Worm (Caenorhabditis elegans) whole organism, L1 larva: ENCODE data around the gene unc-129.
A peak's percentile ranks its signal among the peaks of the same experiment; 100 is the strongest.

Experiments
- C16A3.4 ChIP-seq: fragments of 150-350 bp; optimal IDR thresholded peaks from 2 replicates; lab custom pipeline; 2014; ENCODE audit warnings: missing biosample characterization, missing genetic modification characterization
- F16B12.6 ChIP-seq: fragments of 150-350 bp; optimal IDR thresholded peaks from 2 replicates; lab custom pipeline; 2014; ENCODE audit warnings: missing biosample characterization, missing genetic modification characterization
- Y116A8C.19 ChIP-seq: sonication (generic microtip); optimal IDR thresholded peaks from 2 replicates; lab custom pipeline; 2016; ENCODE audit warnings: missing compliant biosample characterization, missing genetic modification characterization, borderline replicate concordance
- alr-1 ChIP-seq: fragments of 200-800 bp; sonication (Bioruptor generic); optimal IDR thresholded peaks from 2 replicates; lab custom pipeline; 2018; ENCODE audit warnings: borderline replicate concordance, mild to moderate bottlenecking, missing genetic modification characterization, missing compliant biosample characterization
- aly-2 ChIP-seq: fragments of 150-350 bp; optimal IDR thresholded peaks from 2 replicates; lab custom pipeline; 2014; ENCODE audit warnings: missing biosample characterization, missing genetic modification characterization
- ama-1 ChIP-seq: fragments of 150-350 bp; optimal IDR thresholded peaks from 2 replicates; lab custom pipeline; 2014
- ceh-82 ChIP-seq, 3 experiments: fragments of 150-350 bp in 1 of 3; sonication (generic microtip) in 2 of 3; optimal IDR thresholded peaks; 2 replicates each; lab custom pipeline; 2014 to 2017; ENCODE audit warnings: missing biosample characterization in 3 of 3, missing genetic modification characterization in 3 of 3
- ceh-88 ChIP-seq: fragments of 200-800 bp; sonication (Bioruptor generic); IDR thresholded peaks from 2 replicates; pipeline ENCODE4 v1.3.6; 2022; ENCODE audit warnings: missing genetic modification characterization, missing compliant biosample characterization
- ceh-90 ChIP-seq: sonication (generic microtip); optimal IDR thresholded peaks from 2 replicates; lab custom pipeline; 2016; ENCODE audit warnings: missing genetic modification characterization, missing compliant biosample characterization
- ces-1 ChIP-seq: fragments of 150-350 bp; optimal IDR thresholded peaks from 2 replicates; lab custom pipeline; 2014; ENCODE audit warnings: missing biosample characterization, missing genetic modification reagents, missing genetic modification characterization
- dpl-1 ChIP-seq, 3 experiments: fragments of 150-350 bp in 2 of 3; sonication (generic microtip) in 1 of 3; optimal IDR thresholded peaks; 2 replicates each; lab custom pipeline; 2014 to 2017; ENCODE audit warnings: missing biosample characterization in 3 of 3, missing genetic modification characterization in 3 of 3, missing genetic modification reagents in 3 of 3
- dsc-1 ChIP-seq: sonication (generic microtip); optimal IDR thresholded peaks from 2 replicates; lab custom pipeline; 2016; ENCODE audit warnings: mild to moderate bottlenecking, missing genetic modification characterization, missing compliant biosample characterization
- efl-1 ChIP-seq, 4 experiments: fragments of 150-350 bp; optimal IDR thresholded peaks in 3 of 4; peaks in 1 of 4; 1 replicate in 1 of 4; 2 replicates in 3 of 4; lab custom pipeline; 2014; ENCODE audit warnings: missing biosample characterization in 2 of 4, missing genetic modification characterization in 2 of 4, missing genetic modification reagents in 2 of 4
- elt-2 ChIP-seq: sonication (generic microtip); optimal IDR thresholded peaks from 2 replicates; lab custom pipeline; 2016; ENCODE audit warnings: missing genetic modification characterization, mild to moderate bottlenecking, inconsistent platforms, missing compliant biosample characterization, missing genetic modification reagents
- elt-3 ChIP-seq, 6 experiments: fragments of 150-350 bp in 1 of 6; sonication (generic microtip); optimal IDR thresholded peaks; 2 replicates each; lab custom pipeline; 2017 to 2018; ENCODE audit warnings: missing biosample characterization in 6 of 6, missing genetic modification characterization in 6 of 6, inconsistent platforms in 1 of 6
- ets-5 ChIP-seq: fragments of 200-800 bp; sonication (Bioruptor generic); IDR thresholded peaks from 2 replicates; pipeline ENCODE4 v1.3.6; 2022; ENCODE audit warnings: missing genetic modification characterization, missing compliant biosample characterization
- fkh-4 ChIP-seq: sonication (generic microtip); optimal IDR thresholded peaks from 2 replicates; lab custom pipeline; 2016; ENCODE audit warnings: missing compliant biosample characterization, missing genetic modification characterization, borderline replicate concordance
- fkh-8 ChIP-seq: sonication (generic microtip); optimal IDR thresholded peaks from 2 replicates; lab custom pipeline; 2016; ENCODE audit warnings: mild to moderate bottlenecking, missing genetic modification characterization, missing compliant biosample characterization
- fos-1 ChIP-seq: fragments of 150-350 bp; optimal IDR thresholded peaks from 2 replicates; lab custom pipeline; 2014; ENCODE audit warnings: missing biosample characterization, missing genetic modification characterization
- grh-1 ChIP-seq: fragments of 200-800 bp; sonication (Bioruptor generic); IDR thresholded peaks from 2 replicates; pipeline ENCODE4 v1.3.6; 2022; ENCODE audit warnings: missing genetic modification reagents, missing genetic modification characterization, missing compliant biosample characterization
- hlh-4 ChIP-seq: sonication (generic microtip); optimal IDR thresholded peaks from 2 replicates; lab custom pipeline; 2016; ENCODE audit warnings: mild to moderate bottlenecking, missing genetic modification characterization, missing compliant biosample characterization
- irx-1 ChIP-seq: sonication (generic microtip); optimal IDR thresholded peaks from 2 replicates; lab custom pipeline; 2016; ENCODE audit warnings: missing genetic modification characterization, missing compliant biosample characterization
- jun-1 ChIP-seq: fragments of 150-350 bp; optimal IDR thresholded peaks from 2 replicates; lab custom pipeline; 2014; ENCODE audit warnings: missing biosample characterization, missing genetic modification reagents, missing genetic modification characterization
- lin-14 ChIP-seq: fragments of 200-800 bp; sonication (Bioruptor generic); optimal IDR thresholded peaks from 2 replicates; lab custom pipeline; 2018; ENCODE audit warnings: mild to moderate bottlenecking, missing genetic modification characterization, moderate library complexity, missing compliant biosample characterization
- lin-15B ChIP-seq: fragments of 150-350 bp; sonication (generic microtip); optimal IDR thresholded peaks from 3 replicates; lab custom pipeline; 2014; ENCODE audit warnings: missing biosample characterization, missing genetic modification characterization
- lsy-2 ChIP-seq, 2 experiments: fragments of 150-350 bp; optimal IDR thresholded peaks; 2 replicates each; lab custom pipeline; 2014; ENCODE audit warnings: missing biosample characterization in 2 of 2, missing genetic modification characterization in 2 of 2
- mab-9 ChIP-seq: fragments of 200-800 bp; sonication (Bioruptor generic); IDR thresholded peaks from 2 replicates; pipeline ENCODE4 v1.3.6; 2022; ENCODE audit warnings: missing genetic modification reagents, missing genetic modification characterization, missing compliant biosample characterization
- mdl-1 ChIP-seq, 2 experiments: fragments of 150-350 bp; optimal IDR thresholded peaks; 2 replicates each; lab custom pipeline; 2014 to 2017; ENCODE audit warnings: missing biosample characterization in 2 of 2, missing genetic modification characterization in 2 of 2, inconsistent platforms in 1 of 2
- nhr-28 ChIP-seq: fragments of 150-350 bp; optimal IDR thresholded peaks from 2 replicates; lab custom pipeline; 2014; ENCODE audit warnings: missing biosample characterization, missing genetic modification characterization
- nhr-77 ChIP-seq: fragments of 150-350 bp; optimal IDR thresholded peaks from 2 replicates; lab custom pipeline; 2014; ENCODE audit warnings: missing biosample characterization, missing genetic modification characterization
- nhr-85 ChIP-seq: sonication (generic microtip); peaks from one replicate; lab custom pipeline; 2016; ENCODE audit warnings: missing genetic modification characterization, inconsistent platforms, missing compliant biosample characterization
- pag-3 ChIP-seq: sonication (generic microtip); optimal IDR thresholded peaks from 2 replicates; lab custom pipeline; 2017; ENCODE audit warnings: missing genetic modification characterization, mild to moderate bottlenecking, missing compliant biosample characterization, antibody characterized with exemption, borderline replicate concordance; ENCODE audit not compliant: insufficient read depth
- rnt-1 ChIP-seq: sonication (generic microtip); optimal IDR thresholded peaks from 2 replicates; lab custom pipeline; 2016; ENCODE audit warnings: mild to moderate bottlenecking, missing genetic modification characterization, moderate library complexity, missing compliant biosample characterization
- skn-1 ChIP-seq: fragments of 150-350 bp; optimal IDR thresholded peaks from 2 replicates; lab custom pipeline; 2014; ENCODE audit warnings: missing biosample characterization, missing genetic modification characterization
- sox-4 ChIP-seq: sonication (generic microtip); optimal IDR thresholded peaks from 2 replicates; lab custom pipeline; 2016; ENCODE audit warnings: missing genetic modification characterization, missing compliant biosample characterization
- sptf-1 ChIP-seq: fragments of 150-350 bp; optimal IDR thresholded peaks from 2 replicates; lab custom pipeline; 2014; ENCODE audit warnings: missing biosample characterization, missing genetic modification characterization
- unc-30 ChIP-seq: sonication (generic microtip); optimal IDR thresholded peaks from 2 replicates; lab custom pipeline; 2017; ENCODE audit warnings: missing biosample characterization, missing genetic modification characterization
- unc-62 ChIP-seq: fragments of 150-350 bp; optimal IDR thresholded peaks from 2 replicates; lab custom pipeline; 2014; ENCODE audit warnings: missing biosample characterization, missing genetic modification reagents, missing genetic modification characterization
- unc-86 ChIP-seq: sonication (generic microtip); optimal IDR thresholded peaks from 2 replicates; lab custom pipeline; 2016; ENCODE audit warnings: missing genetic modification characterization, missing compliant biosample characterization
- zag-1 ChIP-seq: fragments of 150-350 bp; optimal IDR thresholded peaks from 2 replicates; lab custom pipeline; 2014; ENCODE audit warnings: missing biosample characterization, missing genetic modification characterization

Gene unc-129

ce11 chrIV:9021245-9021779 is 16.1 kb upstream of the unc-129 start (continued):
- TF ChIP-seq nhr-77 (tag; lab: Kevin White, UChicago) (no peak), fos-1 (no peak), pag-3 (tag; lab: Kevin White, UChicago) (no peak), dpl-1 (GFP tag; optimal IDR thresholded peaks at IDR 0.05; lab: Kevin White, UChicago) (peak in 2 of 3 experiments; percentile 16 to 49), irx-1 (no peak), dsc-1 (tag; lab: Kevin White, UChicago) (no peak)
- TF ChIP-seq, all 84 proteins: peak for 9

DNA sequence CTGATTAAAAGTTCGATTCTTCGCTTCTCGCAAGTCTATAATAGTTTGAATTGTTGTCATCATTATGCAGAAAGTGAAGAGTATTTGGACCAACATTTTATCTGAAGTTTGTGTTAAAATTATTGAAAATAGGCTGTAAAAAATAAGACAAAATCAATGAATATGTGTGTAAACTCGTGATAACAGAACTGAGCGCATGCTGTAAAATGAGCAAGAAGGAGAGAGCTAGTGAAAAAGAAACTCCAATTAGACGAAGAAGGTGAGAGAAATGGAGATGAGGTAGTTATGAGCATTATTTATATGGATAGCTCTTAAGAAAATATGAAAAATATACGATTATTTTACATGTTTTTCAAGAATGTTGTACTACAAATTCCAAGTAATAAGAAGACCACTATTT is 15.6 kb upstream of the unc-129 start, which contains the start of gene C53D6.4:
C53D6.4 (minus strand) TSS at position 101 of the 400 bp plus-strand sequence.
- no peak for TF ChIP-seq alr-1
- TF ChIP-seq zag-1 (tag; lab: Kevin White, UChicago) = no peak
- TF ChIP-seq sptf-1 (tag; lab: Kevin White, UChicago) = no peak
- no peak for TF ChIP-seq F16B12.6 (tag; lab: Kevin White, UChicago)
- no peak for TF ChIP-seq unc-62
- TF ChIP-seq ama-1 = no peak
- TF ChIP-seq ets-5 (GFP tag; lab: Robert Waterston, UW) = no peak
- TF ChIP-seq unc-30 (tag; lab: Kevin White, UChicago) = no peak
- no peak for TF ChIP-seq ceh-90 (tag; lab: Kevin White, UChicago)
- TF ChIP-seq nhr-85 (tag; lab: Kevin White, UChicago) = no peak
- no peak for TF ChIP-seq mab-9 (GFP tag; lab: Robert Waterston, UW)
- TF ChIP-seq hlh-4 (tag; lab: Kevin White, UChicago) = no peak
- TF ChIP-seq nhr-77 (tag; lab: Kevin White, UChicago) = no peak
- TF ChIP-seq sox-4 = no peak
- no peak for TF ChIP-seq irx-1
- TF ChIP-seq jun-1 = no peak
- no peak for TF ChIP-seq grh-1 (GFP tag; lab: Robert Waterston, UW)
- no peak for TF ChIP-seq pag-3 (tag; lab: Kevin White, UChicago)
- TF ChIP-seq fkh-8 = no peak
- no peak for TF ChIP-seq ceh-88 (GFP tag; lab: Robert Waterston, UW)

- TF ChIP-seq elt-3 (tag; optimal IDR thresholded peaks at IDR 0.05; lab: Kevin White, UChicago) = no peak
- no peak for TF ChIP-seq F16B12.6 (tag; lab: Kevin White, UChicago)
- no peak for TF ChIP-seq pag-3 (tag; lab: Kevin White, UChicago)
- TF ChIP-seq irx-1 = no peak
- TF ChIP-seq lin-15B = no peak
- no peak for TF ChIP-seq nhr-77 (tag; lab: Kevin White, UChicago)
- TF ChIP-seq ces-1 (GFP tag; lab: Kevin White, UChicago) = no peak
- TF ChIP-seq mdl-1 (tag; optimal IDR thresholded peaks at IDR 0.05; lab: Kevin White, UChicago) = no peak
- no peak for TF ChIP-seq unc-62
- no peak for TF ChIP-seq hlh-4 (tag; lab: Kevin White, UChicago)
- no peak for TF ChIP-seq skn-1 (tag; lab: Kevin White, UChicago)
- no peak for TF ChIP-seq C16A3.4
- no peak for TF ChIP-seq aly-2
- TF ChIP-seq dsc-1 (tag; lab: Kevin White, UChicago) = no peak
- no peak for TF ChIP-seq lsy-2 (tag; optimal IDR thresholded peaks at IDR 0.05; lab: Kevin White, UChicago)
- TF ChIP-seq unc-86 (tag; lab: Kevin White, UChicago) = no peak
- TF ChIP-seq rnt-1 (tag; lab: Kevin White, UChicago) = no peak
- no peak for TF ChIP-seq nhr-85 (tag; lab: Kevin White, UChicago)
- no peak for TF ChIP-seq fkh-4
These were observed 11.3 kb upstream of the unc-129 start, which contains the start of gene acc-2 for ce11 chrIV:9016477-9016876. acc-2 (plus strand) TSS chrIV:9016777.

DNA sequence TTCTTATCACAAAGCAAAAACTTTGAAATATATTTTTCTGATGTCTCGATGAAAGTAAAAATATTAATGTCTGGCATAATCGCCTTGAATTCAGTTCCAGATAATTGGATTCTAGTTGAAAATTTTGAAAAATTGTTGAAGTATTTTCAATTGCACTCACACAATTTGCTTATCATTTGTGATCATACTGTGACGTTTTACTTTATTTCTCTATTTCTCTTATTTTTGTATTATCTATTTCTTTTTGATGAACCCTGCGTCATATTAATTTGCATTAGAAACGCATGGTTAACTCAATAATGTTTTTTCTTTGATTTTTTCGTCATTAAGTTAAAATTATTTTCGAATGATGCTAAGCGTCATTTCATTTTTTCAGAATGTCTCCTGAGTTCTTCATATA is 5.0 kb upstream of the unc-129 start, which contains the start of gene C53D6.11:
C53D6.11 (plus strand) TSS at position 328 of the 400 bp plus-strand sequence.
- TF ChIP-seq elt-2 (tag; lab: Kevin White, UChicago) (peak; percentile 43), efl-1 (optimal IDR thresholded peaks at IDR 0.05; lab: Kevin White, UChicago) (no peak), efl-1 (GFP tag; optimal IDR thresholded peaks at IDR 0.05 in 1 of 2; lab: Kevin White, UChicago) (peak in 1 of 2 experiments; percentile 71), unc-30 (tag; lab: Kevin White, UChicago) (no peak), Y116A8C.19 (tag; lab: Kevin White, UChicago) (no peak), nhr-28 (tag; lab: Kevin White, UChicago) (no peak), lin-14 (GFP tag; lab: Kevin White, UChicago) (peak; percentile 5), ceh-82 (tag; optimal IDR thresholded peaks at IDR 0.05; lab: Kevin White, UChicago) (no peak)
